Worm (Caenorhabditis elegans): ENCODE data around the gene srlf-7.
A peak's percentile ranks its signal among the peaks of the same experiment; 100 is the strongest.

ce11 chrIV:7165723-7166122, 23.4 kb upstream of the srlf-7 start, which contains the start of gene rpc-1:
- TF ChIP-seq nhr-77 (tag; optimal IDR thresholded peaks at IDR 0.05), result no peak
- no peak for TF ChIP-seq ztf-11 (tag; optimal IDR thresholded peaks at IDR 0.05)
- no peak for TF ChIP-seq fos-1 (tag; optimal IDR thresholded peaks at IDR 0.05)
- no peak for TF ChIP-seq ceh-16 (tag; optimal IDR thresholded peaks at IDR 0.05)
- peak; percentile 85 for TF ChIP-seq nhr-129 (tag; optimal IDR thresholded peaks at IDR 0.05)
- TF ChIP-seq peb-1 (tag; optimal IDR thresholded peaks at IDR 0.05), result no peak
- no peak for TF ChIP-seq nhr-25 (tag; optimal IDR thresholded peaks at IDR 0.05)
- no peak for TF ChIP-seq mbf-1 (tag; optimal IDR thresholded peaks at IDR 0.05)
- no peak for TF ChIP-seq elt-3 (tag; optimal IDR thresholded peaks at IDR 0.05)
- no peak for TF ChIP-seq nhr-237 (tag; optimal IDR thresholded peaks at IDR 0.05)
